Worm (Caenorhabditis elegans) whole organism, L4/young adult: ENCODE measurements around the gene tmem-131.

ENCODE experiments used
- W03F9.2 ChIP-seq: fragments of 150-350 bp; optimal IDR thresholded peaks from 2 replicates; lab custom pipeline; 2014; ENCODE audit warnings: missing biosample characterization, missing genetic modification characterization
- dao-5 ChIP-seq: sonication (generic microtip); optimal IDR thresholded peaks from 2 replicates; lab custom pipeline; 2016; ENCODE audit warnings: missing genotype, missing genetic modification characterization, moderate library complexity, missing compliant biosample characterization
- him-1 ChIP-seq: sonication (generic microtip); optimal IDR thresholded peaks from 2 replicates; lab custom pipeline; 2016; ENCODE audit warnings: missing genotype, missing genetic modification reagents, missing genetic modification characterization, missing compliant biosample characterization

ce11 chrIII:5017550-5017949, 19.6 kb upstream of the tmem-131 start, which contains the start of gene larp-1:
- TF ChIP-seq dao-5 (tag; lab: Kevin White, UChicago) (no peak), him-1 (tag; lab: Kevin White, UChicago) (no peak), W03F9.2 (tag; lab: Kevin White, UChicago) (no peak)
